Fruit fly (Drosophila melanogaster): ENCODE results near the gene Nph.

dm6 chr3R:29982027-29982426, 22.6 kb downstream of the Nph start:
- TF ChIP-seq CG8478 (optimal IDR thresholded peaks at IDR 0.05) (no peak), CTCF (optimal IDR thresholded peaks at IDR 0.05) (no peak)

Measured in S2 (cell line).